Worm (Caenorhabditis elegans) whole organism, L1 larva: ENCODE data around the gene Y38F1A.2.

Source experiments
- C04F5.9 ChIP-seq: sonication (generic microtip); optimal IDR thresholded peaks from 2 replicates; lab custom pipeline; 2016; ENCODE audit warnings: missing genetic modification characterization, missing compliant biosample characterization
- C16A3.4 ChIP-seq: fragments of 150-350 bp; optimal IDR thresholded peaks from 2 replicates; lab custom pipeline; 2014; ENCODE audit warnings: missing biosample characterization, missing genetic modification characterization
- aha-1 ChIP-seq: fragments of 150-350 bp; optimal IDR thresholded peaks from 2 replicates; lab custom pipeline; 2014; ENCODE audit warnings: missing biosample characterization, missing genetic modification characterization
- aly-2 ChIP-seq: fragments of 150-350 bp; optimal IDR thresholded peaks from 2 replicates; lab custom pipeline; 2014; ENCODE audit warnings: missing biosample characterization, missing genetic modification characterization
- blmp-1 ChIP-seq: fragments of 150-350 bp; optimal IDR thresholded peaks from 2 replicates; lab custom pipeline; 2014; ENCODE audit warnings: missing biosample characterization, missing genetic modification characterization
- ceh-63 ChIP-seq: fragments of 200-800 bp; sonication (Bioruptor generic); optimal IDR thresholded peaks from 2 replicates; lab custom pipeline; 2018; ENCODE audit warnings: mild to moderate bottlenecking, missing genetic modification characterization, missing compliant biosample characterization
- ceh-8 ChIP-seq: fragments of 200-800 bp; sonication (Bioruptor generic); optimal IDR thresholded peaks from 2 replicates; lab custom pipeline; 2018; ENCODE audit warnings: mild to moderate bottlenecking, missing genetic modification characterization, moderate library complexity, missing compliant biosample characterization
- ceh-88 ChIP-seq: fragments of 200-800 bp; sonication (Bioruptor generic); IDR thresholded peaks from 2 replicates; pipeline ENCODE4 v1.3.6; 2022; ENCODE audit warnings: missing genetic modification characterization, missing compliant biosample characterization
- dpl-1 ChIP-seq, 3 experiments: fragments of 150-350 bp in 2 of 3; sonication (generic microtip) in 1 of 3; optimal IDR thresholded peaks; 2 replicates each; lab custom pipeline; 2014 to 2017; ENCODE audit warnings: missing biosample characterization in 3 of 3, missing genetic modification characterization in 3 of 3, missing genetic modification reagents in 3 of 3
- efl-1 ChIP-seq, 4 experiments: fragments of 150-350 bp; optimal IDR thresholded peaks in 3 of 4; peaks in 1 of 4; 1 replicate in 1 of 4; 2 replicates in 3 of 4; lab custom pipeline; 2014; ENCODE audit warnings: missing biosample characterization in 2 of 4, missing genetic modification characterization in 2 of 4, missing genetic modification reagents in 2 of 4
- egl-13 ChIP-seq: sonication (generic microtip); optimal IDR thresholded peaks from 2 replicates; lab custom pipeline; 2016; ENCODE audit warnings: missing genotype, missing genetic modification reagents, missing genetic modification characterization, missing compliant biosample characterization
- egl-27 ChIP-seq, 2 experiments: fragments of 150-350 bp in 1 of 2; sonication (generic microtip); optimal IDR thresholded peaks; 3 replicates each; lab custom pipeline; 2017 to 2018; ENCODE audit warnings: missing biosample characterization in 2 of 2, missing genetic modification characterization in 2 of 2, missing genetic modification reagents in 2 of 2
- elt-3 ChIP-seq, 6 experiments: fragments of 150-350 bp in 1 of 6; sonication (generic microtip); optimal IDR thresholded peaks; 2 replicates each; lab custom pipeline; 2017 to 2018; ENCODE audit warnings: missing biosample characterization in 6 of 6, missing genetic modification characterization in 6 of 6, inconsistent platforms in 1 of 6
- fkh-10 ChIP-seq: sonication (generic microtip); optimal IDR thresholded peaks from 2 replicates; lab custom pipeline; 2017; ENCODE audit warnings: missing biosample characterization, missing genetic modification reagents, missing genetic modification characterization
- hlh-17 ChIP-seq: fragments of 200-800 bp; sonication (Bioruptor generic); optimal IDR thresholded peaks from 2 replicates; lab custom pipeline; 2018; ENCODE audit warnings: missing genetic modification characterization, mild to moderate bottlenecking, missing compliant biosample characterization, moderate library complexity, borderline replicate concordance
- irx-1 ChIP-seq: sonication (generic microtip); optimal IDR thresholded peaks from 2 replicates; lab custom pipeline; 2016; ENCODE audit warnings: missing genetic modification characterization, missing compliant biosample characterization
- isw-1 ChIP-seq: fragments of 200-800 bp; sonication (Bioruptor generic); IDR thresholded peaks from 2 replicates; pipeline ENCODE4 v1.3.6; 2022; ENCODE audit warnings: missing genetic modification characterization, missing compliant biosample characterization
- jun-1 ChIP-seq: fragments of 150-350 bp; optimal IDR thresholded peaks from 2 replicates; lab custom pipeline; 2014; ENCODE audit warnings: missing biosample characterization, missing genetic modification reagents, missing genetic modification characterization
- lin-13 ChIP-seq: fragments of 150-350 bp; optimal IDR thresholded peaks from 2 replicates; lab custom pipeline; 2014; ENCODE audit warnings: missing biosample characterization, missing genetic modification reagents, missing genetic modification characterization
- lin-14 ChIP-seq: fragments of 200-800 bp; sonication (Bioruptor generic); optimal IDR thresholded peaks from 2 replicates; lab custom pipeline; 2018; ENCODE audit warnings: mild to moderate bottlenecking, missing genetic modification characterization, moderate library complexity, missing compliant biosample characterization
- lin-35 ChIP-seq, 2 experiments: fragments of 150-350 bp; optimal IDR thresholded peaks; 2 replicates each; lab custom pipeline; 2014; ENCODE audit warnings: missing biosample characterization in 2 of 2, missing genetic modification characterization in 2 of 2, missing genetic modification reagents in 2 of 2
- lin-39 ChIP-seq: fragments of 150-350 bp; optimal IDR thresholded peaks from 2 replicates; lab custom pipeline; 2014; ENCODE audit warnings: missing biosample characterization, missing genetic modification reagents, missing genetic modification characterization
- lsy-2 ChIP-seq, 2 experiments: fragments of 150-350 bp; optimal IDR thresholded peaks; 2 replicates each; lab custom pipeline; 2014; ENCODE audit warnings: missing biosample characterization in 2 of 2, missing genetic modification characterization in 2 of 2
- mab-9 ChIP-seq: fragments of 200-800 bp; sonication (Bioruptor generic); IDR thresholded peaks from 2 replicates; pipeline ENCODE4 v1.3.6; 2022; ENCODE audit warnings: missing genetic modification reagents, missing genetic modification characterization, missing compliant biosample characterization
- mep-1 ChIP-seq: fragments of 150-350 bp; optimal IDR thresholded peaks from 2 replicates; lab custom pipeline; 2014; ENCODE audit warnings: missing biosample characterization, missing genetic modification characterization
- nhr-12 ChIP-seq: sonication (generic microtip); optimal IDR thresholded peaks from 2 replicates; lab custom pipeline; 2017; ENCODE audit warnings: missing biosample characterization, missing genetic modification characterization
- nhr-19 ChIP-seq: fragments of 200-800 bp; sonication (Bioruptor generic); conservative IDR thresholded peaks from 2 replicates; pipeline ENCODE4 v1.3.6; 2022; ENCODE audit warnings: missing genetic modification characterization, missing compliant biosample characterization
- nhr-237 ChIP-seq: fragments of 150-350 bp; optimal IDR thresholded peaks from 2 replicates; lab custom pipeline; 2014; ENCODE audit warnings: missing biosample characterization, missing genetic modification characterization
- nhr-28 ChIP-seq: fragments of 150-350 bp; optimal IDR thresholded peaks from 2 replicates; lab custom pipeline; 2014; ENCODE audit warnings: missing biosample characterization, missing genetic modification characterization
- nhr-47 ChIP-seq: sonication (generic microtip); optimal IDR thresholded peaks from 2 replicates; lab custom pipeline; 2016; ENCODE audit warnings: mild to moderate bottlenecking, missing genetic modification characterization, moderate library complexity, missing compliant biosample characterization
- nhr-76 ChIP-seq: sonication (generic microtip); optimal IDR thresholded peaks from 2 replicates; lab custom pipeline; 2017; ENCODE audit warnings: missing biosample characterization, missing genetic modification characterization
- nhr-77 ChIP-seq: fragments of 150-350 bp; optimal IDR thresholded peaks from 2 replicates; lab custom pipeline; 2014; ENCODE audit warnings: missing biosample characterization, missing genetic modification characterization
- nhr-85 ChIP-seq: sonication (generic microtip); peaks from one replicate; lab custom pipeline; 2016; ENCODE audit warnings: missing genetic modification characterization, inconsistent platforms, missing compliant biosample characterization
- rnt-1 ChIP-seq: sonication (generic microtip); optimal IDR thresholded peaks from 2 replicates; lab custom pipeline; 2016; ENCODE audit warnings: mild to moderate bottlenecking, missing genetic modification characterization, moderate library complexity, missing compliant biosample characterization
- skn-1 ChIP-seq: fragments of 150-350 bp; optimal IDR thresholded peaks from 2 replicates; lab custom pipeline; 2014; ENCODE audit warnings: missing biosample characterization, missing genetic modification characterization
- snpc-4 ChIP-seq: fragments of 150-350 bp; optimal IDR thresholded peaks from 2 replicates; lab custom pipeline; 2014; ENCODE audit warnings: missing biosample characterization, missing genetic modification characterization
- snu-23 ChIP-seq: sonication (generic microtip); optimal IDR thresholded peaks from 2 replicates; lab custom pipeline; 2016; ENCODE audit warnings: missing genetic modification characterization, missing compliant biosample characterization
- sptf-1 ChIP-seq: fragments of 150-350 bp; optimal IDR thresholded peaks from 2 replicates; lab custom pipeline; 2014; ENCODE audit warnings: missing biosample characterization, missing genetic modification characterization
- sup-37 ChIP-seq: fragments of 200-800 bp; sonication (Bioruptor generic); optimal IDR thresholded peaks from 2 replicates; lab custom pipeline; 2018; ENCODE audit warnings: mild to moderate bottlenecking, missing genetic modification characterization, missing compliant biosample characterization
- tlp-1 ChIP-seq: fragments of 150-350 bp; optimal IDR thresholded peaks from 2 replicates; lab custom pipeline; 2014; ENCODE audit warnings: missing biosample characterization, missing genetic modification characterization
- unc-30 ChIP-seq: sonication (generic microtip); optimal IDR thresholded peaks from 2 replicates; lab custom pipeline; 2017; ENCODE audit warnings: missing biosample characterization, missing genetic modification characterization
- unc-86 ChIP-seq: sonication (generic microtip); optimal IDR thresholded peaks from 2 replicates; lab custom pipeline; 2016; ENCODE audit warnings: missing genetic modification characterization, missing compliant biosample characterization
- unc-98 ChIP-seq: fragments of 200-800 bp; sonication (Bioruptor generic); IDR thresholded peaks from 2 replicates; pipeline ENCODE4 v1.3.6; 2022; ENCODE audit warnings: missing genetic modification characterization, missing compliant biosample characterization
- zip-4 ChIP-seq: fragments of 200-800 bp; sonication (Bioruptor generic); optimal IDR thresholded peaks from 2 replicates; lab custom pipeline; 2018; ENCODE audit warnings: mild to moderate bottlenecking, missing genetic modification characterization, moderate library complexity, missing compliant biosample characterization
- ztf-11 ChIP-seq, 2 experiments: sonication (generic microtip); optimal IDR thresholded peaks; 2 replicates each; lab custom pipeline; 2016 to 2017; ENCODE audit warnings: missing genetic modification characterization in 2 of 2, missing biosample characterization in 1 of 2, missing compliant biosample characterization in 1 of 2

The Y38F1A.2 gene

ce11 chrII:12918960-12919553, 35.7 kb upstream of the Y38F1A.2 start, which contains the start of the genes F58G1.2 and wago-4:
TSS of gene F58G1.2 (minus strand) at chrII:12919010.
TSS of gene wago-4 (plus strand) at chrII:12919551.
- no peak for TF ChIP-seq sup-37 (GFP tag; lab: Kevin White, UChicago)
- TF ChIP-seq fkh-10 (GFP tag; lab: Kevin White, UChicago), result no peak
- TF ChIP-seq mab-9 (GFP tag; lab: Robert Waterston, UW), result no peak
- no peak for TF ChIP-seq C16A3.4 (tag; lab: Kevin White, UChicago)
- TF ChIP-seq nhr-85 (tag; lab: Kevin White, UChicago), result peak; percentile 68
- no peak for TF ChIP-seq nhr-28 (tag; lab: Kevin White, UChicago)
- TF ChIP-seq nhr-19 (GFP tag; lab: Robert Waterston, UW), result no peak
- TF ChIP-seq C04F5.9, result no peak
- no peak for TF ChIP-seq nhr-77 (tag; lab: Kevin White, UChicago)
- no peak for TF ChIP-seq unc-98 (GFP tag; lab: Robert Waterston, UW)
- TF ChIP-seq lin-35 (GFP tag; optimal IDR thresholded peaks at IDR 0.05; lab: Kevin White, UChicago), result peak; percentile 26 to 54
- TF ChIP-seq unc-30 (tag; lab: Kevin White, UChicago), result no peak
- no peak for TF ChIP-seq ceh-88 (GFP tag; lab: Robert Waterston, UW)
- TF ChIP-seq lin-39 (tag; lab: Kevin White, UChicago), result no peak
- TF ChIP-seq nhr-237 (tag; lab: Kevin White, UChicago), result no peak
- TF ChIP-seq unc-86 (tag; lab: Kevin White, UChicago), result no peak
- no peak for TF ChIP-seq nhr-12 (tag; lab: Kevin White, UChicago)
- no peak for TF ChIP-seq nhr-47
- no peak for TF ChIP-seq elt-3 (tag; optimal IDR thresholded peaks at IDR 0.05; lab: Kevin White, UChicago)
- no peak for TF ChIP-seq nhr-76 (tag; lab: Kevin White, UChicago)
- no peak for TF ChIP-seq egl-27 (tag; optimal IDR thresholded peaks at IDR 0.05; lab: Kevin White, UChicago)
- peak; percentile 10 for TF ChIP-seq rnt-1 (tag; lab: Kevin White, UChicago)
- no peak for TF ChIP-seq sptf-1 (tag; lab: Kevin White, UChicago)
- no peak for TF ChIP-seq ceh-63 (GFP tag; lab: Kevin White, UChicago)
- no peak for TF ChIP-seq irx-1 (tag; lab: Kevin White, UChicago)
- TF ChIP-seq aly-2 (tag; lab: Kevin White, UChicago), result no peak
- peak; percentile 23 to 70 (median 41) for TF ChIP-seq dpl-1 (GFP tag; optimal IDR thresholded peaks at IDR 0.05; lab: Kevin White, UChicago)
- no peak for TF ChIP-seq ceh-8 (GFP tag; lab: Kevin White, UChicago)
- TF ChIP-seq ztf-11 (tag; optimal IDR thresholded peaks at IDR 0.05; lab: Kevin White, UChicago), result no peak
- TF ChIP-seq efl-1 (optimal IDR thresholded peaks at IDR 0.05; lab: Kevin White, UChicago), result peak; percentile 56 to 58
- peak; percentile 71 to 91 for TF ChIP-seq efl-1 (GFP tag; optimal IDR thresholded peaks at IDR 0.05 in 1 of 2; lab: Kevin White, UChicago)
- TF ChIP-seq lin-14 (GFP tag; lab: Kevin White, UChicago), result no peak
- no peak for TF ChIP-seq snpc-4 (tag; lab: Kevin White, UChicago)
- no peak for TF ChIP-seq egl-13 (tag; lab: Kevin White, UChicago)
- TF ChIP-seq tlp-1 (tag; lab: Kevin White, UChicago), result no peak
- peak; percentile 35 for TF ChIP-seq skn-1 (tag; lab: Kevin White, UChicago)
- peak; percentile 8 for TF ChIP-seq mep-1 (tag; lab: Kevin White, UChicago)
- peak; percentile 14 for TF ChIP-seq lin-13
- 0 out of 2 replicates have a peak, but pooled peaks have one; percentile 3 for TF ChIP-seq isw-1 (GFP tag; lab: Robert Waterston, UW)
- no peak for TF ChIP-seq blmp-1 (tag; lab: Kevin White, UChicago)
- no peak for TF ChIP-seq zip-4
- no peak for TF ChIP-seq aha-1 (tag; lab: Kevin White, UChicago)
- TF ChIP-seq snu-23 (GFP tag; lab: Kevin White, UChicago), result no peak
- TF ChIP-seq lsy-2 (tag; optimal IDR thresholded peaks at IDR 0.05; lab: Kevin White, UChicago), result peak in 1 of 2 experiments; percentile 94
- TF ChIP-seq hlh-17 (GFP tag; lab: Kevin White, UChicago), result no peak
- TF ChIP-seq jun-1 (tag; lab: Kevin White, UChicago), result no peak
